Worm (Caenorhabditis elegans): ENCODE results near the gene Y38F1A.4.

ce11 chrII:12918960-12919553, 50.5 kb downstream of the Y38F1A.4 start, which contains the start of the genes F58G1.2 and wago-4:
- TF ChIP-seq nhr-11 (tag; optimal IDR thresholded peaks at IDR 0.05) (no peak), ama-1 (optimal IDR thresholded peaks at IDR 0.05) (no peak), Y22D7AL.16 (tag; optimal IDR thresholded peaks at IDR 0.05) (no peak), gmeb-2 (tag; optimal IDR thresholded peaks at IDR 0.05) (no peak), K09A11.1 (tag; optimal IDR thresholded peaks at IDR 0.05; ENCODE audit: insufficient read depth) (no peak)

Measured in whole organism, late embryonic.